Worm (Caenorhabditis elegans) whole organism, early embryonic: ENCODE measurements around the gene hrpa-2.

Source experiments
- ama-1 ChIP-seq: fragments of 150-350 bp; optimal IDR thresholded peaks from 2 replicates; lab custom pipeline; 2014
- flt-1 ChIP-seq: fragments of 200-800 bp; sonication (Bioruptor generic); IDR thresholded peaks from 2 replicates; pipeline ENCODE4 v1.3.6; 2022; ENCODE audit warnings: missing genetic modification characterization, missing compliant biosample characterization
- hmbx-1 ChIP-seq: sonication (generic microtip); optimal IDR thresholded peaks from 2 replicates; lab custom pipeline; 2016; ENCODE audit warnings: mild to moderate bottlenecking, missing genetic modification characterization, missing compliant biosample characterization
- hnd-1 ChIP-seq: sonication (generic microtip); optimal IDR thresholded peaks from 2 replicates; lab custom pipeline; 2016; ENCODE audit warnings: missing genetic modification characterization, missing compliant biosample characterization
- pes-1 ChIP-seq: fragments of 200-800 bp; sonication (Bioruptor generic); IDR thresholded peaks from 2 replicates; pipeline ENCODE4 v1.3.6; 2022; ENCODE audit warnings: missing genetic modification reagents, missing genetic modification characterization, missing compliant biosample characterization
- sea-1 ChIP-seq: fragments of 200-800 bp; sonication (Bioruptor generic); conservative IDR thresholded peaks from 2 replicates; pipeline ENCODE4 v1.3.6; 2022; ENCODE audit warnings: missing genetic modification characterization, missing compliant biosample characterization
- tbx-11 ChIP-seq: fragments of 200-800 bp; sonication (Bioruptor generic); IDR thresholded peaks from 2 replicates; pipeline ENCODE4 v1.3.6; 2022; ENCODE audit warnings: missing genetic modification characterization, missing compliant biosample characterization
- tbx-37 ChIP-seq: fragments of 200-800 bp; sonication (Bioruptor generic); conservative IDR thresholded peaks from 2 replicates; pipeline ENCODE4 v1.3.6; 2022; ENCODE audit warnings: missing genetic modification reagents, missing genetic modification characterization, missing compliant biosample characterization
- tra-4 ChIP-seq: sonication (generic microtip); optimal IDR thresholded peaks from 2 replicates; lab custom pipeline; 2017; ENCODE audit warnings: missing genetic modification characterization, missing compliant biosample characterization

ce11 chrX:5252798-5253197, 36.6 kb downstream of the hrpa-2 start, which contains the start of gene nspg-14:
- TF ChIP-seq tra-4 (no peak), sea-1 (GFP tag; lab: Robert Waterston, UW) (no peak), flt-1 (GFP tag; lab: Robert Waterston, UW) (no peak), ama-1 (lab: Kevin White, UChicago) (no peak), tbx-37 (GFP tag; lab: Robert Waterston, UW) (no peak), hmbx-1 (tag; lab: Kevin White, UChicago) (no peak), tbx-11 (no peak), pes-1 (GFP tag; lab: Robert Waterston, UW) (no peak), hnd-1 (tag; lab: Kevin White, UChicago) (no peak)
